Worm (Caenorhabditis elegans): Measurements from ENCODE around the gene C09H10.4.

DNA sequence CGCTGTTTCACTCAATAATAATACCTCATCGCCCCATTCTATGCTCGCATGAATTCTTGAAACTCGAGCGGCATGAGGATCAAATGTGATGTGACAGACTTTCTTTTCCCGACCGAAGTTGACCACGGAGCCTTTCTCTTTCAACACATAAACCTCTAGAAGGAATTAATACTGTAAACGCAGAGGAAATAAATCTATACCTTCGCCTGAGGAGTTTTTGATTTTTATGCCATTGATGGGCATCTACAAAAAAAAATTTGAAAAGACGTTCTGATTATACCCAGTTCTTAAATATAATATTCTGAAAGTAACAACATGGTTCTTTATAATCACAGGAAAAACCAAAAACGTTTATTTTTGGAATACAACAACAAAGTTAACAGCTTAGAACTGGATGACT is 3.7 kb upstream of the C09H10.4 start, which contains the start of gene nbs-1:
- TF ChIP-seq ztf-11 (tag; optimal IDR thresholded peaks at IDR 0.05), result no peak
- no peak for TF ChIP-seq snpc-4 (tag; optimal IDR thresholded peaks at IDR 0.05)
- TF ChIP-seq unc-130 (tag; optimal IDR thresholded peaks at IDR 0.05), result no peak
- no peak for TF ChIP-seq hlh-17 (GFP tag; optimal IDR thresholded peaks at IDR 0.05; ENCODE audit: borderline replicate concordance)
- TF ChIP-seq sptf-1 (tag; optimal IDR thresholded peaks at IDR 0.05), result no peak
- TF ChIP-seq tbx-2 (tag; optimal IDR thresholded peaks at IDR 0.05), result no peak
- TF ChIP-seq nhr-12 (tag; optimal IDR thresholded peaks at IDR 0.05), result no peak
- TF ChIP-seq nhr-237 (tag; optimal IDR thresholded peaks at IDR 0.05), result no peak
- no peak for TF ChIP-seq aly-2 (tag; optimal IDR thresholded peaks at IDR 0.05)
- TF ChIP-seq fos-1 (tag; optimal IDR thresholded peaks at IDR 0.05), result no peak
- no peak for TF ChIP-seq ceh-82 (tag; optimal IDR thresholded peaks at IDR 0.05)
- no peak for TF ChIP-seq nhr-11 (tag; optimal IDR thresholded peaks at IDR 0.05)
- TF ChIP-seq blmp-1 (tag; optimal IDR thresholded peaks at IDR 0.05), result no peak
- peak; percentile 63 for TF ChIP-seq nhr-85 (tag)

All from whole organism, L1 larva.